Worm (Caenorhabditis elegans) whole organism, early embryonic: Measurements from ENCODE around the gene F19B10.5.

Experiments
- B0310.2 ChIP-seq: sonication (generic microtip); optimal IDR thresholded peaks from 2 replicates; lab custom pipeline; 2016; ENCODE audit warnings: mild to moderate bottlenecking, missing genetic modification characterization, missing compliant biosample characterization
- F13C5.2 ChIP-seq: sonication (generic microtip); optimal IDR thresholded peaks from 2 replicates; lab custom pipeline; 2017; ENCODE audit warnings: mild to moderate bottlenecking, missing genetic modification characterization, inconsistent platforms, missing compliant biosample characterization
- ama-1 ChIP-seq: fragments of 150-350 bp; optimal IDR thresholded peaks from 2 replicates; lab custom pipeline; 2014
- flt-1 ChIP-seq: fragments of 200-800 bp; sonication (Bioruptor generic); IDR thresholded peaks from 2 replicates; pipeline ENCODE4 v1.3.6; 2022; ENCODE audit warnings: missing genetic modification characterization, missing compliant biosample characterization
- hmg-4 ChIP-seq: fragments of 200-800 bp; sonication (Bioruptor generic); optimal IDR thresholded peaks from 2 replicates; lab custom pipeline; 2018; ENCODE audit warnings: mild to moderate bottlenecking, missing genetic modification characterization, missing compliant biosample characterization
- hnd-1 ChIP-seq: sonication (generic microtip); optimal IDR thresholded peaks from 2 replicates; lab custom pipeline; 2016; ENCODE audit warnings: missing genetic modification characterization, missing compliant biosample characterization
- scrt-1 ChIP-seq: fragments of 200-800 bp; sonication (Bioruptor generic); IDR thresholded peaks from 2 replicates; pipeline ENCODE4 v1.3.6; 2022; ENCODE audit warnings: missing genetic modification characterization, missing compliant biosample characterization
- tbx-37 ChIP-seq: fragments of 200-800 bp; sonication (Bioruptor generic); conservative IDR thresholded peaks from 2 replicates; pipeline ENCODE4 v1.3.6; 2022; ENCODE audit warnings: missing genetic modification reagents, missing genetic modification characterization, missing compliant biosample characterization
- tra-4 ChIP-seq: sonication (generic microtip); optimal IDR thresholded peaks from 2 replicates; lab custom pipeline; 2017; ENCODE audit warnings: missing genetic modification characterization, missing compliant biosample characterization

- no peak for TF ChIP-seq flt-1 (GFP tag; lab: Robert Waterston, UW)
- TF ChIP-seq hmg-4 (GFP tag; lab: Kevin White, UChicago) = no peak
- TF ChIP-seq hnd-1 (tag; lab: Kevin White, UChicago) = no peak
- no peak for TF ChIP-seq F13C5.2
- no peak for TF ChIP-seq tbx-37 (GFP tag; lab: Robert Waterston, UW)
- no peak for TF ChIP-seq B0310.2 (tag; lab: Kevin White, UChicago)
- no peak for TF ChIP-seq scrt-1 (GFP tag; lab: Robert Waterston, UW)
- TF ChIP-seq ama-1 (lab: Kevin White, UChicago) = no peak
- TF ChIP-seq tra-4 = no peak
These were observed 49.8 kb downstream of the F19B10.5 start, which contains the start of gene srx-108 for ce11 chrII:3705320-3705719.
